Fruit fly (Drosophila melanogaster) S2 (cell line): Measurements from ENCODE around the gene MED18.

ENCODE experiments used
- CG8478 ChIP-seq: fragments of >200 bp; optimal IDR thresholded peaks from 2 replicates; lab custom pipeline; 2018
- CTCF ChIP-seq, 2 experiments: fragments of >200 bp; optimal IDR thresholded peaks; 2 replicates each; lab custom pipeline; 2018

dm6 chrX:1828097-1828496, 37.6 kb upstream of the MED18 start:
- TF ChIP-seq CG8478: no peak
- TF ChIP-seq CTCF (optimal IDR thresholded peaks at IDR 0.05; lab: Kevin White, UChicago): no peak
